Worm (Caenorhabditis elegans) whole organism, young adult: Measurements from ENCODE around the gene try-4.

Experiments
- B0261.1 ChIP-seq: sonication (generic microtip); optimal IDR thresholded peaks from 2 replicates; lab custom pipeline; 2016; ENCODE audit warnings: mild to moderate bottlenecking, missing genetic modification characterization, moderate library complexity, missing compliant biosample characterization
- F57C9.4 ChIP-seq: sonication (generic microtip); optimal IDR thresholded peaks from 2 replicates; lab custom pipeline; 2017; ENCODE audit warnings: mild to moderate bottlenecking, missing genetic modification characterization, missing compliant biosample characterization
- Y56A3A.18 ChIP-seq: fragments of 200-800 bp; sonication (Bioruptor generic); IDR thresholded peaks from 2 replicates; pipeline ENCODE4 v1.3.6; 2022; ENCODE audit warnings: missing genetic modification reagents, missing genetic modification characterization, missing compliant biosample characterization
- nfya-1 ChIP-seq: sonication (generic microtip); optimal IDR thresholded peaks from 2 replicates; lab custom pipeline; 2017; ENCODE audit warnings: antibody characterized with exemption, missing compliant biosample characterization, missing genetic modification characterization, borderline replicate concordance; ENCODE audit not compliant: insufficient read depth
- nhr-120 ChIP-seq: fragments of 200-800 bp; sonication (Bioruptor generic); IDR thresholded peaks from 2 replicates; pipeline ENCODE4 v1.3.6; 2022; ENCODE audit warnings: missing genetic modification characterization, missing compliant biosample characterization
- unc-62 ChIP-seq: fragments of 150-350 bp; optimal IDR thresholded peaks from 2 replicates; lab custom pipeline; 2014; ENCODE audit warnings: missing biosample characterization, missing genetic modification reagents, missing genetic modification characterization
- ztf-28 ChIP-seq: fragments of 200-800 bp; sonication (Bioruptor generic); IDR thresholded peaks from 2 replicates; pipeline ENCODE4 v1.3.6; 2022; ENCODE audit warnings: missing genetic modification reagents, missing genetic modification characterization, missing compliant biosample characterization

DNA sequence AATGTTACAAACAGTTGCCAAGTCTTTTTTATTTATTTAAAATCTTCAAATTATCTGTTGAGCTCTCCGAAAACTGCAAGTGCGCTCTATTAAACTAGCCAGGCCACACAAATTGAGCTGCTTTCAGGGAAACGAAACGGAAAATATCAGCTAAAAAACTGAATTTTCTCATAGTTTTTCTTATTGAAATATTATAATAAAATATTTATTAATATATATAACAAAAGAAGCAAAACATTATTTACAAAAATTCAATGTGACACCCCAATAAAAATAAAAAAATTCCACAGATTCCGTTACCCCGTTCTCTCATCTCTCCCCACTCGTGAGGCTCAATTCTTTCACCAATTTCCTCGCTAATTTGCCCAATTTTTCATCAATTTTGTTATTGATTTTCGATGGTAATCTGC lies 28.4 kb downstream of the try-4 start:
- TF ChIP-seq nhr-120 (GFP tag; lab: Robert Waterston, UW) (no peak), F57C9.4 (tag; lab: Kevin White, UChicago) (no peak), unc-62 (GFP tag; lab: Kevin White, UChicago) (no peak), nfya-1 (no peak), Y56A3A.18 (GFP tag; lab: Robert Waterston, UW) (no peak), ztf-28 (GFP tag; lab: Robert Waterston, UW) (no peak), B0261.1 (tag; lab: Kevin White, UChicago) (no peak)
